Fruit fly (Drosophila melanogaster) whole organism, embryonic: ENCODE measurements around the gene CG11251.

Source experiments
- Asciz ChIP-seq: fragments of 200-800 bp; sonication (Bioruptor generic); optimal IDR thresholded peaks from 2 replicates; lab custom pipeline; 2017; ENCODE audit warnings: missing biosample characterization, mild to moderate bottlenecking, missing genetic modification characterization, missing genetic modification reagents
- B-H2 ChIP-seq: fragments of 200-800 bp; sonication (Bioruptor generic); optimal IDR thresholded peaks from 2 replicates; lab custom pipeline; 2018; ENCODE audit warnings: missing biosample characterization, mild to moderate bottlenecking, missing genetic modification characterization
- BtbVII ChIP-seq: fragments of 200-800 bp; sonication (Bioruptor generic); optimal IDR thresholded peaks from 3 replicates; lab custom pipeline; 2017; ENCODE audit warnings: missing biosample characterization, mild to moderate bottlenecking, missing genetic modification characterization
- C15 ChIP-seq: fragments of 200-800 bp; sonication (Bioruptor generic); IDR thresholded peaks from 3 replicates; pipeline ENCODE4 v1.3.6; 2022; ENCODE audit warnings: missing biosample characterization, missing genetic modification characterization
- CG10209 ChIP-seq: fragments of 200-800 bp; sonication (Bioruptor generic); optimal IDR thresholded peaks from 3 replicates; lab custom pipeline; 2017; ENCODE audit warnings: missing biosample characterization, mild to moderate bottlenecking, missing genetic modification characterization, missing genetic modification reagents
- CG1024 ChIP-seq: fragments of 200-800 bp; sonication (Bioruptor generic); IDR thresholded peaks from 2 replicates; pipeline ENCODE4 v1.3.6; 2022; ENCODE audit warnings: missing biosample characterization, missing genetic modification characterization
- CG11247 ChIP-seq: fragments of 200-800 bp; sonication (Bioruptor generic); IDR thresholded peaks from 2 replicates; pipeline ENCODE4 v1.3.6; 2022; ENCODE audit warnings: missing biosample characterization, missing genetic modification characterization
- CG11695 ChIP-seq: fragments of 200-800 bp; sonication (Bioruptor generic); IDR thresholded peaks from 3 replicates; pipeline ENCODE4 v1.3.6; 2022; ENCODE audit warnings: missing biosample characterization, missing genetic modification characterization
- CG17186 ChIP-seq: fragments of 200-800 bp; sonication (Bioruptor generic); optimal IDR thresholded peaks from 3 replicates; lab custom pipeline; 2017; ENCODE audit warnings: missing biosample characterization, missing genetic modification reagents, missing genetic modification characterization
- CG17802 ChIP-seq: fragments of 200-800 bp; sonication (Bioruptor generic); optimal IDR thresholded peaks from 2 replicates; lab custom pipeline; 2018; ENCODE audit warnings: missing biosample characterization, mild to moderate bottlenecking, missing genetic modification characterization, moderate library complexity
- CG3838 ChIP-seq: fragments of 200-800 bp; sonication (Bioruptor generic); optimal IDR thresholded peaks from 3 replicates; lab custom pipeline; 2016; ENCODE audit warnings: missing biosample characterization, missing genetic modification characterization
- CG6791 ChIP-seq: fragments of 200-800 bp; sonication (Bioruptor generic); IDR thresholded peaks from 3 replicates; pipeline ENCODE4 v1.3.6; 2022; ENCODE audit warnings: missing biosample characterization, missing genetic modification characterization; ENCODE audit not compliant: partially characterized antibody
- CG6854 ChIP-seq: fragments of 200-800 bp; sonication (Bioruptor generic); optimal IDR thresholded peaks from 3 replicates; lab custom pipeline; 2017; ENCODE audit warnings: missing biosample characterization, mild to moderate bottlenecking, missing genetic modification characterization
- CG8765 ChIP-seq: fragments of 200-800 bp; sonication (Bioruptor generic); IDR thresholded peaks from 2 replicates; pipeline ENCODE4 v1.3.6; 2022; ENCODE audit warnings: missing biosample characterization, missing genetic modification characterization
- CTCF ChIP-seq: fragments of 200-800 bp; sonication (Bioruptor generic); optimal IDR thresholded peaks from 2 replicates; lab custom pipeline; 2017; ENCODE audit warnings: missing biosample characterization, mild to moderate bottlenecking, missing genetic modification characterization, moderate library complexity
- CoRest ChIP-seq: fragments of 200-800 bp; sonication (Bioruptor generic); optimal IDR thresholded peaks from 3 replicates; lab custom pipeline; 2018; ENCODE audit warnings: missing biosample characterization, mild to moderate bottlenecking, missing genetic modification characterization, moderate library complexity
- Dbx ChIP-seq: fragments of 200-800 bp; sonication (Bioruptor generic); IDR thresholded peaks from 3 replicates; pipeline ENCODE4 v1.3.6; 2022; ENCODE audit warnings: missing biosample characterization, missing genetic modification characterization
- Dip2 ChIP-seq: fragments of 200-800 bp; sonication (Bioruptor generic); IDR thresholded peaks from 2 replicates; pipeline ENCODE4 v1.3.6; 2022; ENCODE audit warnings: missing biosample characterization, missing genetic modification characterization
- Dll ChIP-seq: fragments of 200-800 bp; sonication (Bioruptor generic); IDR thresholded peaks from 4 replicates; pipeline ENCODE4 v1.3.6; 2022; ENCODE audit warnings: missing biosample characterization, missing genetic modification characterization; ENCODE audit not compliant: partially characterized antibody
- Doc2 ChIP-seq: fragments of 200-800 bp; sonication (Bioruptor generic); IDR thresholded peaks from 2 replicates; pipeline ENCODE4 v1.3.6; 2022; ENCODE audit warnings: missing biosample characterization, missing genetic modification characterization
- E2f1 ChIP-seq: fragments of 200-800 bp; sonication (Bioruptor generic); IDR thresholded peaks from 2 replicates; pipeline ENCODE4 v1.3.6; 2022; ENCODE audit warnings: missing biosample characterization, missing genetic modification characterization
- Eip74EF ChIP-seq, 2 experiments: fragments of 200-800 bp in 1 of 2; fragments of >200 bp in 1 of 2; sonication (Bioruptor generic) in 1 of 2; optimal IDR thresholded peaks; 2 replicates each; lab custom pipeline; 2017 to 2019; ENCODE audit warnings: missing biosample characterization in 2 of 2, missing genetic modification characterization in 2 of 2, mild to moderate bottlenecking in 1 of 2, moderate library complexity in 1 of 2
- Nf-YB ChIP-seq: fragments of 200-800 bp; sonication (Bioruptor generic); optimal IDR thresholded peaks from 3 replicates; lab custom pipeline; 2019; ENCODE audit warnings: missing biosample characterization, mild to moderate bottlenecking, missing genetic modification characterization, moderate library complexity
- Nf-YC ChIP-seq: fragments of 200-800 bp; optimal IDR thresholded peaks from 3 replicates; lab custom pipeline; 2019; ENCODE audit warnings: missing biosample characterization, mild to moderate bottlenecking, missing genetic modification characterization, moderate library complexity
- TFAM ChIP-seq: fragments of 200-800 bp; sonication (Bioruptor generic); optimal IDR thresholded peaks from 2 replicates; lab custom pipeline; 2017; ENCODE audit warnings: missing biosample characterization, missing genetic modification characterization, inconsistent platforms
- abd-A ChIP-seq: fragments of 200-800 bp; sonication (Bioruptor generic); optimal IDR thresholded peaks from 3 replicates; lab custom pipeline; 2019; ENCODE audit warnings: missing biosample characterization, mild to moderate bottlenecking, missing genetic modification characterization, moderate library complexity
- ara ChIP-seq: fragments of 200-800 bp; sonication (Bioruptor generic); IDR thresholded peaks from 2 replicates; pipeline ENCODE4 v1.3.6; 2022; ENCODE audit warnings: missing biosample characterization, missing genetic modification characterization
- ato ChIP-seq: fragments of 200-800 bp; sonication (Bioruptor generic); IDR thresholded peaks from 2 replicates; pipeline ENCODE4 v1.3.6; 2022; ENCODE audit warnings: missing biosample characterization, missing genetic modification characterization; ENCODE audit not compliant: partially characterized antibody
- bigmax ChIP-seq: fragments of 200-800 bp; sonication (Bioruptor generic); optimal IDR thresholded peaks from 2 replicates; lab custom pipeline; 2018; ENCODE audit warnings: missing biosample characterization, mild to moderate bottlenecking, missing genetic modification characterization
- crol ChIP-seq: fragments of 200-800 bp; sonication (Bioruptor generic); IDR thresholded peaks from 2 replicates; pipeline ENCODE4 v1.3.6; 2022; ENCODE audit warnings: missing biosample characterization, missing genetic modification characterization
- cwo ChIP-seq: fragments of 200-800 bp; sonication (Bioruptor generic); optimal IDR thresholded peaks from 3 replicates; lab custom pipeline; 2017; ENCODE audit warnings: missing biosample characterization, missing genetic modification characterization, mild to moderate bottlenecking, moderate library complexity, missing genetic modification reagents
- da ChIP-seq: fragments of 200-800 bp; sonication (Bioruptor generic); optimal IDR thresholded peaks from 2 replicates; lab custom pipeline; 2016; ENCODE audit warnings: missing biosample characterization, missing genetic modification characterization
- dysf ChIP-seq: fragments of 200-800 bp; sonication (Bioruptor generic); IDR thresholded peaks from 3 replicates; pipeline ENCODE4 v1.3.6; 2022; ENCODE audit warnings: missing biosample characterization, missing genetic modification characterization
- ewg ChIP-seq: fragments of 200-800 bp; sonication (Bioruptor generic); optimal IDR thresholded peaks from 3 replicates; lab custom pipeline; 2017; ENCODE audit warnings: mild to moderate bottlenecking, missing biosample characterization, missing genetic modification reagents, missing genetic modification characterization
- gcm2 ChIP-seq: fragments of 200-800 bp; sonication (Bioruptor generic); optimal IDR thresholded peaks from 2 replicates; lab custom pipeline; 2016; ENCODE audit warnings: missing biosample characterization, missing genetic modification characterization
- gt ChIP-seq: fragments of 200-800 bp; sonication (Bioruptor generic); IDR thresholded peaks from 2 replicates; pipeline ENCODE4 v1.3.6; 2022; ENCODE audit warnings: missing biosample characterization, missing genetic modification characterization
- ham ChIP-seq: fragments of 200-800 bp; sonication (Bioruptor generic); IDR thresholded peaks from 2 replicates; pipeline ENCODE4 v1.3.6; 2022; ENCODE audit warnings: missing biosample characterization, missing genetic modification characterization
- hb ChIP-seq: fragments of 200-800 bp; sonication (Bioruptor generic); IDR thresholded peaks from 3 replicates; pipeline ENCODE4 v1.3.6; 2022; ENCODE audit warnings: missing biosample characterization, missing genetic modification characterization; ENCODE audit not compliant: partially characterized antibody
- kah ChIP-seq: fragments of 200-800 bp; sonication (Bioruptor generic); optimal IDR thresholded peaks from 2 replicates; lab custom pipeline; 2018; ENCODE audit warnings: missing biosample characterization, mild to moderate bottlenecking, missing genetic modification characterization
- klu ChIP-seq: fragments of 200-800 bp; sonication (Bioruptor generic); IDR thresholded peaks from 2 replicates; pipeline ENCODE4 v1.3.6; 2022; ENCODE audit warnings: missing biosample characterization, missing genetic modification characterization
- lab ChIP-seq: fragments of 200-800 bp; sonication (Bioruptor generic); optimal IDR thresholded peaks from 3 replicates; lab custom pipeline; 2017; ENCODE audit warnings: missing biosample characterization, missing genetic modification characterization, mild to moderate bottlenecking, moderate library complexity, missing genetic modification reagents
- lola ChIP-seq, 3 experiments: fragments of >200 bp in 2 of 3; fragments of 200-800 bp in 1 of 3; sonication (Bioruptor generic) in 1 of 3; optimal IDR thresholded peaks; 2 replicates each; lab custom pipeline; 2017 to 2019; ENCODE audit warnings: missing biosample characterization in 3 of 3, missing genetic modification characterization in 3 of 3, mild to moderate bottlenecking in 1 of 3, moderate library complexity in 1 of 3
- nau ChIP-seq: fragments of 200-800 bp; sonication (Bioruptor generic); optimal IDR thresholded peaks from 3 replicates; lab custom pipeline; 2017; ENCODE audit warnings: missing biosample characterization, mild to moderate bottlenecking, missing genetic modification characterization, missing genetic modification reagents
- oc ChIP-seq: fragments of 200-800 bp; sonication (Bioruptor generic); optimal IDR thresholded peaks from 2 replicates; lab custom pipeline; 2018; ENCODE audit warnings: missing biosample characterization, mild to moderate bottlenecking, missing genetic modification characterization, moderate library complexity
- salm ChIP-seq: fragments of 200-800 bp; sonication (Bioruptor generic); optimal IDR thresholded peaks from 2 replicates; lab custom pipeline; 2018; ENCODE audit warnings: missing biosample characterization, mild to moderate bottlenecking, missing genetic modification characterization
- sens ChIP-seq: fragments of 200-800 bp; sonication (Bioruptor generic); peaks from one replicate; lab custom pipeline; 2016; ENCODE audit warnings: missing biosample characterization, missing genetic modification characterization
- seq ChIP-seq: fragments of 200-800 bp; sonication (Bioruptor generic); IDR thresholded peaks from 2 replicates; pipeline ENCODE4 v1.3.6; 2022; ENCODE audit warnings: missing biosample characterization, missing genetic modification characterization
- sna ChIP-seq: fragments of 200-800 bp; sonication (Bioruptor generic); IDR thresholded peaks from 2 replicates; pipeline ENCODE4 v1.3.6; 2022; ENCODE audit warnings: missing biosample characterization, missing genetic modification characterization; ENCODE audit not compliant: partially characterized antibody
- tgo ChIP-seq: fragments of 200-800 bp; sonication (Bioruptor generic); IDR thresholded peaks from 3 replicates; pipeline ENCODE4 v1.3.6; 2022; ENCODE audit warnings: missing biosample characterization, missing genetic modification characterization
- zen ChIP-seq: fragments of 200-800 bp; sonication (Bioruptor generic); optimal IDR thresholded peaks from 3 replicates; lab custom pipeline; 2018; ENCODE audit warnings: missing biosample characterization, mild to moderate bottlenecking, missing genetic modification characterization, moderate library complexity
- zf30C ChIP-seq: fragments of 200-800 bp; sonication (Bioruptor generic); optimal IDR thresholded peaks from 3 replicates; lab custom pipeline; 2018; ENCODE audit warnings: missing biosample characterization, mild to moderate bottlenecking, missing genetic modification characterization
- zfh2 ChIP-seq: fragments of 200-800 bp; sonication (Bioruptor generic); optimal IDR thresholded peaks from 2 replicates; lab custom pipeline; 2016; ENCODE audit warnings: missing biosample characterization, missing genetic modification characterization

CG11251 gene

dm6 chr3L:13046758-13047157 is 43.0 kb downstream of the CG11251 start, which contains the start of gene CG11279 (continued):
- no peak for TF ChIP-seq Asciz (GFP tag; lab: Kevin White, UChicago)
- TF ChIP-seq lola (GFP tag; optimal IDR thresholded peaks at IDR 0.05; lab: Kevin White, UChicago): no peak
- no peak for TF ChIP-seq CG3838 (GFP tag; lab: Kevin White, UChicago)
- no peak for TF ChIP-seq zfh2 (GFP tag; lab: Kevin White, UChicago)
- TF ChIP-seq nau (GFP tag; lab: Kevin White, UChicago): no peak
- no peak for TF ChIP-seq tgo (GFP tag; lab: Robert Waterston, UW)
- no peak for TF ChIP-seq CG8765 (GFP tag; lab: Robert Waterston, UW)
- TF ChIP-seq da (GFP tag; lab: Kevin White, UChicago): no peak
- TF ChIP-seq CG17186 (GFP tag; lab: Kevin White, UChicago): peak; percentile 12
- no peak for TF ChIP-seq Nf-YC (tag; lab: Kevin White, UChicago)
- TF ChIP-seq sna (GFP tag; lab: Robert Waterston, UW): peak; percentile 54; the same call in 1 of the 2 replicates
- no peak for TF ChIP-seq salm (tag; lab: Kevin White, UChicago)
- no peak for TF ChIP-seq lab
- no peak for TF ChIP-seq zen (tag; lab: Kevin White, UChicago)
- no peak for TF ChIP-seq Dip2 (GFP tag; lab: Robert Waterston, UW)
- TF ChIP-seq kah: no peak
- no peak for TF ChIP-seq ewg (GFP tag; lab: Kevin White, UChicago)
- TF ChIP-seq E2f1: no peak
- no peak for TF ChIP-seq dysf (GFP tag; lab: Robert Waterston, UW)
- TF ChIP-seq zf30C (GFP tag; lab: Kevin White, UChicago): no peak
- TF ChIP-seq CG11247 (GFP tag; lab: Robert Waterston, UW): no peak
- no peak for TF ChIP-seq TFAM (GFP tag; lab: Kevin White, UChicago)
- TF ChIP-seq CG1024: no peak
- no peak for TF ChIP-seq CG6854
- no peak for TF ChIP-seq crol
- TF ChIP-seq Dbx (GFP tag; lab: Robert Waterston, UW): no peak
- no peak for TF ChIP-seq bigmax (GFP tag; lab: Kevin White, UChicago)
- no peak for TF ChIP-seq BtbVII (GFP tag; lab: Kevin White, UChicago)
- TF ChIP-seq ato (GFP tag; lab: Robert Waterston, UW): peak; percentile 75
- TF ChIP-seq CTCF (GFP tag; lab: Kevin White, UChicago): no peak
- no peak for TF ChIP-seq abd-A
- no peak for TF ChIP-seq B-H2 (GFP tag; lab: Kevin White, UChicago)
- no peak for TF ChIP-seq ara
- TF ChIP-seq Eip74EF (GFP tag; optimal IDR thresholded peaks at IDR 0.05; lab: Kevin White, UChicago): no peak
- no peak for TF ChIP-seq C15 (GFP tag; lab: Robert Waterston, UW)
- TF ChIP-seq Doc2: no peak
- no peak for TF ChIP-seq CG10209 (GFP tag; lab: Kevin White, UChicago)
- TF ChIP-seq CoRest (tag; lab: Kevin White, UChicago): no peak
- 0 out of 3 replicates have a peak, but pooled peaks have one; percentile 59 for TF ChIP-seq hb (GFP tag; lab: Robert Waterston, UW)
- TF ChIP-seq Dll: peak; percentile 79
- TF ChIP-seq cwo: no peak
- TF ChIP-seq CG11695 (GFP tag; lab: Robert Waterston, UW): no peak
- no peak for TF ChIP-seq gt (GFP tag; lab: Robert Waterston, UW)
- no peak for TF ChIP-seq seq (GFP tag; lab: Robert Waterston, UW)
- TF ChIP-seq CG6791 (GFP tag; lab: Robert Waterston, UW): peak; percentile 73
- no peak for TF ChIP-seq CG17802 (tag; lab: Kevin White, UChicago)
- TF ChIP-seq oc (tag; lab: Kevin White, UChicago): no peak
- TF ChIP-seq klu (GFP tag; lab: Robert Waterston, UW): no peak
- no peak for TF ChIP-seq Nf-YB (GFP tag; lab: Kevin White, UChicago)
- peak; percentile 55 for TF ChIP-seq sens (GFP tag; lab: Kevin White, UChicago)
- TF ChIP-seq gcm2 (GFP tag; lab: Kevin White, UChicago): no peak
- no peak for TF ChIP-seq ham (GFP tag; lab: Robert Waterston, UW)
